Fruit fly (Drosophila melanogaster) whole organism, embryonic: ENCODE results near the gene Ctu2.

ENCODE experiments used
- Adf1 ChIP-seq: fragments of 200-800 bp; sonication (Bioruptor generic); IDR thresholded peaks from 2 replicates; pipeline ENCODE4 v1.3.6; 2022; ENCODE audit warnings: missing biosample characterization, missing genetic modification characterization
- Atf6 ChIP-seq: fragments of 200-800 bp; sonication (Bioruptor generic); IDR thresholded peaks from 2 replicates; pipeline ENCODE4 v1.3.6; 2022; ENCODE audit warnings: missing biosample characterization, missing genetic modification characterization
- Bteb2 ChIP-seq: fragments of 200-800 bp; sonication (Bioruptor generic); optimal IDR thresholded peaks from 2 replicates; lab custom pipeline; 2016; ENCODE audit warnings: missing biosample characterization, missing genetic modification characterization
- CG10274 ChIP-seq: fragments of 200-800 bp; sonication (Bioruptor generic); optimal IDR thresholded peaks from 3 replicates; lab custom pipeline; 2017; ENCODE audit warnings: missing biosample characterization, mild to moderate bottlenecking, missing genetic modification characterization
- CG11085 ChIP-seq: fragments of 200-800 bp; sonication (Bioruptor generic); IDR thresholded peaks from 2 replicates; pipeline ENCODE4 v1.3.6; 2022; ENCODE audit warnings: missing biosample characterization, missing genetic modification characterization
- CG11456 ChIP-seq: fragments of 200-800 bp; sonication (Bioruptor generic); IDR thresholded peaks from 3 replicates; pipeline ENCODE4 v1.3.6; 2022; ENCODE audit warnings: missing biosample characterization, missing genetic modification characterization
- CG12219 ChIP-seq: fragments of 200-800 bp; sonication (Bioruptor generic); optimal IDR thresholded peaks from 3 replicates; lab custom pipeline; 2018; ENCODE audit warnings: missing biosample characterization, mild to moderate bottlenecking, missing genetic modification characterization
- CG12391 ChIP-seq: fragments of 200-800 bp; sonication (Bioruptor generic); optimal IDR thresholded peaks from 3 replicates; lab custom pipeline; 2018; ENCODE audit warnings: missing biosample characterization, mild to moderate bottlenecking, missing genetic modification characterization, moderate library complexity
- CG14014 ChIP-seq: fragments of 200-800 bp; sonication (Bioruptor generic); IDR thresholded peaks from 2 replicates; pipeline ENCODE4 v1.3.6; 2022; ENCODE audit warnings: missing biosample characterization, missing genetic modification characterization
- CG1529 ChIP-seq: fragments of 200-800 bp; sonication (Bioruptor generic); optimal IDR thresholded peaks from 3 replicates; lab custom pipeline; 2018; ENCODE audit warnings: missing biosample characterization, missing genetic modification characterization
- CG17802 ChIP-seq: fragments of 200-800 bp; sonication (Bioruptor generic); optimal IDR thresholded peaks from 2 replicates; lab custom pipeline; 2018; ENCODE audit warnings: missing biosample characterization, mild to moderate bottlenecking, missing genetic modification characterization, moderate library complexity
- CG30020 ChIP-seq: fragments of 200-800 bp; optimal IDR thresholded peaks from 2 replicates; lab custom pipeline; 2019; ENCODE audit warnings: missing biosample characterization, mild to moderate bottlenecking, missing genetic modification characterization, moderate library complexity
- CG30431 ChIP-seq: fragments of 200-800 bp; sonication (Bioruptor generic); optimal IDR thresholded peaks from 2 replicates; lab custom pipeline; 2017; ENCODE audit warnings: missing biosample characterization, missing genetic modification characterization
- CG32532 ChIP-seq: fragments of 200-800 bp; sonication (Bioruptor generic); IDR thresholded peaks from 2 replicates; pipeline ENCODE4 v1.3.6; 2022; ENCODE audit warnings: missing biosample characterization, missing genetic modification characterization
- CG33557 ChIP-seq: fragments of 200-800 bp; sonication (Bioruptor generic); optimal IDR thresholded peaks from 2 replicates; lab custom pipeline; 2019; ENCODE audit warnings: missing biosample characterization, mild to moderate bottlenecking, missing genetic modification characterization, moderate library complexity
- CG34224 ChIP-seq: fragments of 200-800 bp; sonication (Bioruptor generic); IDR thresholded peaks from 3 replicates; pipeline ENCODE4 v1.3.6; 2022; ENCODE audit warnings: missing biosample characterization, missing genetic modification characterization; ENCODE audit not compliant: partially characterized antibody
- CG34422 ChIP-seq: fragments of 200-800 bp; sonication (Bioruptor generic); IDR thresholded peaks from 3 replicates; pipeline ENCODE4 v1.3.6; 2022; ENCODE audit warnings: missing biosample characterization, missing genetic modification characterization
- CG6654 ChIP-seq: fragments of 200-800 bp; sonication (Bioruptor generic); optimal IDR thresholded peaks from 2 replicates; lab custom pipeline; 2017; ENCODE audit warnings: missing biosample characterization, mild to moderate bottlenecking, missing genetic modification characterization
- CG8765 ChIP-seq: fragments of 200-800 bp; sonication (Bioruptor generic); IDR thresholded peaks from 2 replicates; pipeline ENCODE4 v1.3.6; 2022; ENCODE audit warnings: missing biosample characterization, missing genetic modification characterization
- D19A ChIP-seq: fragments of 200-800 bp; optimal IDR thresholded peaks from 3 replicates; lab custom pipeline; 2019; ENCODE audit warnings: missing biosample characterization, mild to moderate bottlenecking, missing genetic modification characterization, moderate library complexity
- Deaf1 ChIP-seq: fragments of 200-800 bp; optimal IDR thresholded peaks from 3 replicates; lab custom pipeline; 2019; ENCODE audit warnings: missing biosample characterization, mild to moderate bottlenecking, missing genetic modification characterization, moderate library complexity
- Dll ChIP-seq: fragments of 200-800 bp; sonication (Bioruptor generic); IDR thresholded peaks from 4 replicates; pipeline ENCODE4 v1.3.6; 2022; ENCODE audit warnings: missing biosample characterization, missing genetic modification characterization; ENCODE audit not compliant: partially characterized antibody
- Hand ChIP-seq: fragments of 200-800 bp; sonication (Bioruptor generic); optimal IDR thresholded peaks from 2 replicates; lab custom pipeline; 2017; ENCODE audit warnings: mild to moderate bottlenecking, missing biosample characterization, missing genetic modification reagents, missing genetic modification characterization
- Meics ChIP-seq: fragments of 200-800 bp; sonication (Bioruptor generic); optimal IDR thresholded peaks from 2 replicates; lab custom pipeline; 2017; ENCODE audit warnings: missing biosample characterization, mild to moderate bottlenecking, missing genetic modification characterization
- Mrtf ChIP-seq: fragments of 200-800 bp; sonication (Bioruptor generic); IDR thresholded peaks from 3 replicates; pipeline ENCODE4 v1.3.6; 2022; ENCODE audit warnings: missing biosample characterization, missing genetic modification characterization
- NFAT ChIP-seq: fragments of 200-800 bp; sonication (Bioruptor generic); IDR thresholded peaks from 2 replicates; pipeline ENCODE4 v1.3.6; 2022; ENCODE audit warnings: missing biosample characterization, missing genetic modification characterization
- Neu2 ChIP-seq: fragments of 200-800 bp; sonication (Bioruptor generic); optimal IDR thresholded peaks from 3 replicates; lab custom pipeline; 2016; ENCODE audit warnings: missing biosample characterization, missing genetic modification characterization, borderline replicate concordance
- Nf-YB ChIP-seq: fragments of 200-800 bp; sonication (Bioruptor generic); optimal IDR thresholded peaks from 3 replicates; lab custom pipeline; 2019; ENCODE audit warnings: missing biosample characterization, mild to moderate bottlenecking, missing genetic modification characterization, moderate library complexity
- NfI ChIP-seq: fragments of 200-800 bp; sonication (Bioruptor generic); optimal IDR thresholded peaks from 3 replicates; lab custom pipeline; 2018; ENCODE audit warnings: missing biosample characterization, mild to moderate bottlenecking, missing genetic modification characterization, moderate library complexity
- Pdp1 ChIP-seq, 2 experiments: fragments of 200-800 bp; sonication (Bioruptor generic); optimal IDR thresholded peaks; 3 replicates each; lab custom pipeline; 2016; ENCODE audit warnings: missing biosample characterization in 2 of 2, missing genetic modification characterization in 2 of 2, mild to moderate bottlenecking in 1 of 2, moderate library complexity in 1 of 2
- ap ChIP-seq: fragments of 200-800 bp; sonication (Bioruptor generic); IDR thresholded peaks from 2 replicates; pipeline ENCODE4 v1.3.6; 2022; ENCODE audit warnings: missing biosample characterization, missing genetic modification characterization
- ara ChIP-seq: fragments of 200-800 bp; sonication (Bioruptor generic); IDR thresholded peaks from 2 replicates; pipeline ENCODE4 v1.3.6; 2022; ENCODE audit warnings: missing biosample characterization, missing genetic modification characterization
- cad ChIP-seq: fragments of >200 bp; optimal IDR thresholded peaks from 2 replicates; lab custom pipeline; 2017; ENCODE audit warnings: missing biosample characterization, missing genetic modification characterization
- croc ChIP-seq: fragments of 200-800 bp; sonication (Bioruptor generic); conservative IDR thresholded peaks from 3 replicates; pipeline ENCODE4 v1.3.6; 2022; ENCODE audit warnings: missing biosample characterization, missing genetic modification characterization
- fd96Cb ChIP-seq: fragments of 200-800 bp; sonication (Bioruptor generic); optimal IDR thresholded peaks from 2 replicates; lab custom pipeline; 2018; ENCODE audit warnings: missing biosample characterization, mild to moderate bottlenecking, missing genetic modification characterization, moderate library complexity
- gfzf ChIP-seq: fragments of 200-800 bp; sonication (Bioruptor generic); optimal IDR thresholded peaks from 2 replicates; lab custom pipeline; 2016; ENCODE audit warnings: missing biosample characterization, mild to moderate bottlenecking, missing genetic modification characterization, moderate library complexity
- kah ChIP-seq: fragments of 200-800 bp; sonication (Bioruptor generic); optimal IDR thresholded peaks from 2 replicates; lab custom pipeline; 2018; ENCODE audit warnings: missing biosample characterization, mild to moderate bottlenecking, missing genetic modification characterization
- lbe ChIP-seq: fragments of 200-800 bp; sonication (Bioruptor generic); optimal IDR thresholded peaks from 2 replicates; lab custom pipeline; 2016; ENCODE audit warnings: missing biosample characterization, mild to moderate bottlenecking, missing genetic modification characterization
- mld ChIP-seq: fragments of 200-800 bp; sonication (Bioruptor generic); IDR thresholded peaks from 3 replicates; pipeline ENCODE4 v1.3.6; 2022; ENCODE audit warnings: missing biosample characterization, missing genetic modification characterization; ENCODE audit not compliant: partially characterized antibody
- p53 ChIP-seq: fragments of 200-800 bp; sonication (Bioruptor generic); optimal IDR thresholded peaks from 2 replicates; lab custom pipeline; 2016; ENCODE audit warnings: missing biosample characterization, missing genetic modification characterization
- phol ChIP-seq: fragments of 200-800 bp; sonication (Bioruptor generic); optimal IDR thresholded peaks from 3 replicates; lab custom pipeline; 2018; ENCODE audit warnings: missing biosample characterization, mild to moderate bottlenecking, missing genetic modification characterization, moderate library complexity
- pnt ChIP-seq: fragments of 200-800 bp; sonication (Bioruptor generic); optimal IDR thresholded peaks from 3 replicates; lab custom pipeline; 2016; ENCODE audit warnings: missing biosample characterization, missing genetic modification characterization
- psq ChIP-seq: fragments of 200-800 bp; sonication (Bioruptor generic); optimal IDR thresholded peaks from 2 replicates; lab custom pipeline; 2017; ENCODE audit warnings: missing biosample characterization, missing genetic modification characterization
- pzg ChIP-seq: fragments of 200-800 bp; sonication (Bioruptor generic); optimal IDR thresholded peaks from 3 replicates; lab custom pipeline; 2018; ENCODE audit warnings: missing biosample characterization, mild to moderate bottlenecking, missing genetic modification characterization, moderate library complexity
- repo ChIP-seq: fragments of 200-800 bp; sonication (Bioruptor generic); optimal IDR thresholded peaks from 2 replicates; lab custom pipeline; 2016; ENCODE audit warnings: missing biosample characterization, missing genetic modification characterization
- run ChIP-seq: fragments of 200-800 bp; sonication (Bioruptor generic); optimal IDR thresholded peaks from 3 replicates; lab custom pipeline; 2018; ENCODE audit warnings: missing biosample characterization, mild to moderate bottlenecking, missing genetic modification characterization
- schlank ChIP-seq: fragments of 200-800 bp; sonication (Bioruptor generic); optimal IDR thresholded peaks from 2 replicates; lab custom pipeline; 2018; ENCODE audit warnings: missing biosample characterization, mild to moderate bottlenecking, missing genetic modification characterization
- sqz ChIP-seq: fragments of 200-800 bp; sonication (Bioruptor generic); optimal IDR thresholded peaks from 3 replicates; lab custom pipeline; 2018; ENCODE audit warnings: missing biosample characterization, mild to moderate bottlenecking, missing genetic modification characterization
- tna ChIP-seq: fragments of 200-800 bp; sonication (Bioruptor generic); IDR thresholded peaks from 2 replicates; pipeline ENCODE4 v1.3.6; 2022; ENCODE audit warnings: missing biosample characterization, missing genetic modification characterization; ENCODE audit not compliant: partially characterized antibody
- vvl ChIP-seq: fragments of 200-800 bp; sonication (Bioruptor generic); IDR thresholded peaks from 2 replicates; pipeline ENCODE4 v1.3.6; 2022; ENCODE audit warnings: missing biosample characterization, missing genetic modification characterization
- z ChIP-seq: fragments of 200-800 bp; sonication (Bioruptor generic); IDR thresholded peaks from 3 replicates; pipeline ENCODE4 v1.3.6; 2022; ENCODE audit warnings: missing biosample characterization, missing genetic modification characterization

Gene Ctu2

dm6 chr2L:19444734-19445140, 48.3 kb downstream of the Ctu2 start, which contains the start of gene Hs2st (continued):
- no peak for TF ChIP-seq z
- peak; percentile 83 for TF ChIP-seq psq (GFP tag; lab: Kevin White, UChicago)
- peak; percentile 93 for TF ChIP-seq NfI (GFP tag; lab: Kevin White, UChicago)
- peak; percentile 89 for TF ChIP-seq CG30431 (GFP tag; lab: Kevin White, UChicago)
- peak; percentile 92 for TF ChIP-seq CG14014 (GFP tag; lab: Robert Waterston, UW)
- TF ChIP-seq CG10274 (GFP tag; lab: Kevin White, UChicago), result peak; percentile 66
- peak; percentile 87 for TF ChIP-seq pzg (GFP tag; lab: Kevin White, UChicago)
- TF ChIP-seq phol (tag; lab: Kevin White, UChicago), result peak; percentile 94
- TF ChIP-seq Hand (GFP tag; lab: Kevin White, UChicago), result peak; percentile 41
- TF ChIP-seq croc, result peak; percentile 91
- TF ChIP-seq D19A, result peak; percentile 66
- peak; percentile 89 for TF ChIP-seq repo
- peak; percentile 90 for TF ChIP-seq Atf6 (GFP tag; lab: Robert Waterston, UW)
- TF ChIP-seq CG30020 (tag; lab: Kevin White, UChicago), result peak; percentile 78
- TF ChIP-seq cad (GFP tag; lab: Kevin White, UChicago), result no peak
- peak; percentile 82 for TF ChIP-seq CG1529 (GFP tag; lab: Kevin White, UChicago)
- peak; percentile 94 for TF ChIP-seq CG34422 (GFP tag; lab: Robert Waterston, UW)
- no peak for TF ChIP-seq Deaf1 (tag; lab: Kevin White, UChicago)
- TF ChIP-seq CG12219 (GFP tag; lab: Kevin White, UChicago), result peak; percentile 67
- TF ChIP-seq Nf-YB (GFP tag; lab: Kevin White, UChicago), result peak; percentile 65
- TF ChIP-seq CG32532 (GFP tag; lab: Robert Waterston, UW), result peak; percentile 95
- peak; percentile 93 to 97 for TF ChIP-seq Pdp1 (GFP tag; optimal IDR thresholded peaks at IDR 0.05; lab: Kevin White, UChicago)
- TF ChIP-seq CG11085 (GFP tag; lab: Robert Waterston, UW), result peak; percentile 92
- TF ChIP-seq CG17802 (tag; lab: Kevin White, UChicago), result peak; percentile 72
- TF ChIP-seq Bteb2 (GFP tag; lab: Kevin White, UChicago), result peak; percentile 95
- no peak for TF ChIP-seq CG34224 (GFP tag; lab: Robert Waterston, UW)
- TF ChIP-seq CG11456 (GFP tag; lab: Robert Waterston, UW), result peak; percentile 91
- TF ChIP-seq fd96Cb (tag; lab: Kevin White, UChicago), result peak; percentile 86
- peak; percentile 82 for TF ChIP-seq gfzf
- TF ChIP-seq Adf1 (GFP tag; lab: Robert Waterston, UW), result peak; percentile 75
- no peak for TF ChIP-seq mld (GFP tag; lab: Robert Waterston, UW)
- TF ChIP-seq ara (GFP tag; lab: Robert Waterston, UW), result peak; percentile 86
- peak; percentile 94 for TF ChIP-seq vvl
- TF ChIP-seq pnt (GFP tag; lab: Kevin White, UChicago), result peak; percentile 95
- TF ChIP-seq Dll (GFP tag; lab: Robert Waterston, UW), result peak; percentile 47; the same call in 2 of the 4 replicates
- TF ChIP-seq CG33557 (GFP tag; lab: Kevin White, UChicago), result peak; percentile 86
- TF ChIP-seq Neu2 (GFP tag; lab: Kevin White, UChicago), result peak; percentile 72
- TF ChIP-seq CG12391 (tag; lab: Kevin White, UChicago), result peak; percentile 93
- TF ChIP-seq CG6654 (GFP tag; lab: Kevin White, UChicago), result peak; percentile 69
- peak; percentile 91 for TF ChIP-seq CG8765 (GFP tag; lab: Robert Waterston, UW)
- peak; percentile 88 for TF ChIP-seq sqz
- TF ChIP-seq p53, result peak; percentile 88
- no peak for TF ChIP-seq tna (GFP tag; lab: Robert Waterston, UW)
- TF ChIP-seq schlank (tag; lab: Kevin White, UChicago), result peak; percentile 78
- TF ChIP-seq lbe, result peak; percentile 85
- peak; percentile 80 for TF ChIP-seq ap (GFP tag; lab: Robert Waterston, UW)
- TF ChIP-seq NFAT (GFP tag; lab: Robert Waterston, UW), result peak; percentile 93
- TF ChIP-seq Mrtf, result peak; percentile 86
- TF ChIP-seq run (tag; lab: Kevin White, UChicago), result peak; percentile 19
- peak; percentile 88 for TF ChIP-seq Meics
- TF ChIP-seq kah (GFP tag; lab: Kevin White, UChicago), result peak; percentile 53
